Fruit fly (Drosophila melanogaster): ENCODE results near the gene CG12237.

DNA sequence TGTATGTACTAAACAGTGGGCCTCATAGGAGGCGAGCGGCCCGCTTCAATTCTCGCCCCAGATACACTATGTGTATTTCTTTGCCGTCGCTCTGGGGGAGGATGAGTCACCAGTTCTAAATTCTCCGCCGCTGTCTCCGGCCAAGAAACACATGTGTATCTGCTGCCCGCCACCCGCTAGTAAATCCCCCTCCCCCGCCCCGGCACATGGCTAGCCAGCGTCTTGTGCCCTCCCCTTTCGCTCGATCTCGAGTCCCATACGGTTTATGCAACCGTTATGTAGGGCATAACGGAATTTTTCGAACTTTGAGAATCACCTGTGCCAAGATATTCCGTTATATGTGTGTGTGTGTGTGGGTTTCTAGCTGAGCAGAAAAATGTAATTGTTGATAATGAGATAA is 36.8 kb downstream of the CG12237 start:
- TF ChIP-seq CG9932 (GFP tag; IDR thresholded peaks at IDR 0.05): no peak
- TF ChIP-seq CG1233 (GFP tag; optimal IDR thresholded peaks at IDR 0.05): no peak
- no peak for TF ChIP-seq ac (GFP tag; optimal IDR thresholded peaks at IDR 0.05)
- TF ChIP-seq Tbp (GFP tag; optimal IDR thresholded peaks at IDR 0.05): no peak
- no peak for TF ChIP-seq oc (tag; optimal IDR thresholded peaks at IDR 0.05)

Measured in whole organism, embryonic.